Fruit fly (Drosophila melanogaster): ENCODE results near the gene CG12659.

The CG12659 gene

DNA sequence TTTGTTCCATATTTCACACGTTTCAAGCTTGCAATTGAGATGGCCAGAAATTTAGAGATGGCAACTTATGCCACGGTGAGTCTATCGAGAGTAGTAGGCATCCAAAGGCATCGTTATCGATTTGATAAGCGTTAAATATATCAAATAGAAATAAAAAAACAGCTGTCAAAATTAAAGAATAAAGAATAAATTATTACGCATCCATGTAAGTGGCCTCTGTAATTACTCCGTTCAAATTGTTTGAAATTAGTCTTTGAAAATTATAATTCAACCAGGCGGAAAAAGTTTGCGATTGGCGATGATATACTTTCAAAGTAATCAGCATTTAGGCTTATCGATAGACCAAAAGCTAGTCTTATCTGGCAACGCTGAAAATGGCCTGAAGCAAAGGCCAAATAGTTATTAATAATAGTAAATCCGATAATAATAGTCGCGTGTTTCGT, at the start of gene CG12659, which contains the start of gene Crag:
Gene CG12659 (minus strand): TSS at position 45 of the 443 bp plus-strand sequence.
Gene Crag (plus strand): TSS at position 347 of the 443 bp plus-strand sequence.
- TF ChIP-seq Dfd (GFP tag; optimal IDR thresholded peaks at IDR 0.05) (no peak), br (GFP tag; optimal IDR thresholded peaks at IDR 0.05) (no peak), HLH106 (tag; optimal IDR thresholded peaks at IDR 0.05) (peak; percentile 12), h (GFP tag; optimal IDR thresholded peaks at IDR 0.05) (no peak), ey (GFP tag; optimal IDR thresholded peaks at IDR 0.05) (no peak), fru (GFP tag; optimal IDR thresholded peaks at IDR 0.05) (peak; percentile 18), woc (GFP tag; optimal IDR thresholded peaks at IDR 0.05) (no peak), Jra (GFP tag; optimal IDR thresholded peaks at IDR 0.05) (peak; percentile 39), CG32264 (GFP tag; optimal IDR thresholded peaks at IDR 0.05) (no peak), foxo (GFP tag; optimal IDR thresholded peaks at IDR 0.05) (peak in 1 of 2 experiments; percentile 14), Hnf4 (GFP tag; optimal IDR thresholded peaks at IDR 0.05) (peak; percentile 45), tai (GFP tag; optimal IDR thresholded peaks at IDR 0.05) (no peak)

DNA sequence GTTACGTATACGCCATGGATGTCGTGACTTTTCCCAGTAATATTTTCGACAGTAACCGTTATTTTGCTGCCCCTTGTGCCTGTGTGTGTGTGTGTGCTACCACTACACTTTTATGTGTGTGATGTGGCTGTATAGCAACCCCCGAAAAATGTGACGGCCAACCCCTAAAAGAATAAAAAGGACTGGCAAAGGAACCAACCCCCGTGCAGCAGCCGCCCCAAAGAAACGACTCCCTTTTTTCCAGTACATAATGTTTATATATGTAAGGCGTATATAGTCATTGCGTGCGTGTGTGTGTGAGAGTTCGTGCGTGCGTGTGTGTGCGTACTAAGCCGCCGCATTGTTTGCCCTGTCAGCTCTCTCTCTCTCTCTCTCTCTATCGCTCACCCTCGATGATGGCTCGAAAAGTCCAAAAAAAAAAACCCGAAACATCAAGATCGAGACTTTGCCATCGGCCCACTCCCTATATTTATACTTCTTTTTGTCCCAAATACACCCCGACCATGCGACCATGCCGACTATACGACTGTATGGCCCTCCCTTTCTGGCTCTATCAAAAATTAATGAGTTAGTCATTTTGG, 49.2 kb upstream of the CG12659 start:
- TF ChIP-seq Dfd (GFP tag; optimal IDR thresholded peaks at IDR 0.05): peak; percentile 4
- no peak for TF ChIP-seq Hnf4 (GFP tag; optimal IDR thresholded peaks at IDR 0.05)

DNA sequence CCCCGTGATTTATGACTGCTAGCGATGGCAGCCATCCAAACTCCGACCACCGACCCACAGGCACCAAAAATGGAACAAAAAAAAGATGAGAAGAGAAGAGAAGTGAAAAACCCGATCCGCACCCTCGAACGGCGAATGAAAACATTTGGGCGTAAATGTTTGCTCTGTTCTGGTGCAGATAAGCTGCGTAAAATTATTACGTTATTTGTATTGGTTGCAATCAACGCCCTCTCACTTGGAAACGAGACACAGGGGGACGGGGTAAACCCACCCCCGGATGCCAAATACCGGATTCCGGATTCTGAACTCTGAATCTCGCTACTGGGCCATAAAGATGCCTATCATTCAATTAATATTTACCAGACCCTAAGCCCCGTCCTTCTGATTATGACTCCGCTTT, 45.5 kb upstream of the CG12659 start:
- TF ChIP-seq HLH106 (tag; optimal IDR thresholded peaks at IDR 0.05): no peak

DNA sequence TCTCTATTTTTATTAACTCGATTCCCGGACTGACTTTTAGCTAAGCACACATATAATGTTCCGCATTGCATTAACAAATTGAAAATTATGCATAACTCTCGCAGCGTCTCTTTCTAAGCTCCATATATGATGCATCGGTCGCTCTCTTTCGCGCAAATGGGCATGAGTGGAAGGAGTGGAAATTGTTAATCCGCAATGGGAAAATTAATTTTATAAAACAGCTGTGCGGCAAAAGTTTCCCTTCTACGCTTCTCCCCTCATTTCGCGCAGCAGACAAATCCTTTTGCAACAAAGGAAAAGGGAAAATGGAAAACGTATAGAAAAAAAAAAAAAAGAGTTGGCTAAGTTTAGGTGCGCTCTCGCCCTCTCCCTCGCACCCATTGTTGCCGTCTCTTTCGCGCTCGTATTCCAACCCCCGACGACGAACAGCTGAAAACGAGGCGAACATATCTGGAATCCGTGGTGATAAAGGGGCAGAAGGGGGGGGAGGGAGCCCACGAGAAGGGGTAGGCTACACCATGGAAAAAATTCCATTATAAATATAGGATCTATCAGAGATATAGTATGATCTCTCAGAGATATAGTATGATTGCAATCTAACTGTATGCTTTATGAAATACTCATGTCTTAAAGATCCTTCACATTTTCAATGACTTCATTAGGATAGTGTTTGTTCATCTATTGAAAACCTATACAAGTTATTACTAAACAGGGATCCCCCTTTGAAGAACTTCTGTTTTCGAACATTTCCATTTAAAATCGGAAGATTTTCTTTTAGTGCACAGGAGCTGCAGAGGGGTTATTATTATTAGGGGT, 44.8 kb upstream of the CG12659 start:
- TF ChIP-seq Sp1 (GFP tag; optimal IDR thresholded peaks at IDR 0.05) (no peak), foxo (GFP tag; optimal IDR thresholded peaks at IDR 0.05) (no peak)

DNA sequence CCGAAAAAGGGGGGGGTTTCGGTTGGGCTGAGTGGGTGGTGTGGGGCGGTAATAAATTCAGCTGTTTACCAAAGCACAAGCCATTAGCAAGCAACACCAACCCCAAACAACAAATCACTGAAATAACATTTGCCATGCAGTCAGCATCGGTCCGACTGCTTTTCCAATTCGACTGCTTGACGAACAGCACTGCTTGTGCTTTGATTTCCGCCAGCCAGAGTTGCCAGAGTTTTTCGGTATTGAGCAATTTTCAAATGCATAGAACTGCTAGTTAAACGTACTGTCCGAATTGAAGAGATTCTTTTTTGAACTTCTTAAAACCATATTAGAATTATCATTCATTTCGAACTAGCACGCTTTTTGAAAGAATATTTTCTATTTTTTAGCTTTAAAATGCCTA, 43.3 kb upstream of the CG12659 start:
- TF ChIP-seq brk (GFP tag; optimal IDR thresholded peaks at IDR 0.05) (no peak), CrebA (GFP tag; optimal IDR thresholded peaks at IDR 0.05; ENCODE audit: borderline replicate concordance) (no peak), lola (GFP tag; optimal IDR thresholded peaks at IDR 0.05) (no peak), jim (GFP tag; optimal IDR thresholded peaks at IDR 0.05) (no peak), dmrt93B (GFP tag; optimal IDR thresholded peaks at IDR 0.05) (no peak), pan (optimal IDR thresholded peaks at IDR 0.05) (no peak), Myc (optimal IDR thresholded peaks at IDR 0.05) (no peak)

DNA sequence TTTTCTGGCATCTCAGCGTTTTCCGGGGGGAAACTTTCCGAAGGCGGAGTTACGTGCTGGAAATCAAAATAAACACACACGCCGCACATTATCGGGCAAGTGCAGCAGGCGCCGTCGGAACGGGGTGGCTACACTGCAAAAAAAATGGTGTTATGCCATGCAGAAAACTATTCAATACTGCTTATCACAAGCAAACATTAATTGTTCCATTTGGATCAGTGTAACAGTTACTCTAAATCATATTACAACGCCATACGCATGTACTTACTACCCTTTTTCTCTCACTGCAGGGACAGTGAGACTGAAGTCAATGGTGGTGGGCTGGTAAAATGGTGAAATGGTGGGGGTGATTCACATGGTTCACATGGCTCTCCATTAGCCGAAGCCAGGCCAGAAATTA, 35.6 kb upstream of the CG12659 start:
- TF ChIP-seq fru (GFP tag; optimal IDR thresholded peaks at IDR 0.05) (peak; percentile 32), sv (GFP tag; optimal IDR thresholded peaks at IDR 0.05) (peak; percentile 16), tai (GFP tag; optimal IDR thresholded peaks at IDR 0.05) (no peak), foxo (GFP tag; optimal IDR thresholded peaks at IDR 0.05) (peak in 1 of 2 experiments; percentile 47), Hr78 (GFP tag; optimal IDR thresholded peaks at IDR 0.05) (no peak), pan (optimal IDR thresholded peaks at IDR 0.05) (no peak)

DNA sequence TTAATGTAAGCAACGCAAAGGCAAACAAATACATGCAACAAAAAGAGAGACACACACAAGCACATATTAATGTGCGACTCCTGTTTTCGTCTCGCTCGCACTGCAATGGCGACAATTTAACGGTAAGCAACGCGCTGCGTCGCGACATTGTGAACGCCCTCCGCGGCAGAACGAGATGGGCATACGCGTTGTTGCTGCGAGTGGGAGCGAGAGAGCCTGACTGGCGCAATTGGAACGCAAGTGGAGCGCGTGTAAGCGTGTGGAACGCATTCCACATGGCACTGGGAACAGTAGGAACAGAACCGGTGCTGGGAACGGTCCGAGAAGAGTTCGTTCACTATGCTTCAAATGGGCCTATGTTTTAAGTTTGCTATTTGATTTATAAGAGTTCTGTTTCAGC, 33.3 kb upstream of the CG12659 start:
- TF ChIP-seq Dif (GFP tag; optimal IDR thresholded peaks at IDR 0.05; ENCODE audit: partially characterized antibody): peak; percentile 42
- peak; percentile 55 for TF ChIP-seq psq (GFP tag; optimal IDR thresholded peaks at IDR 0.05)
- peak; percentile 66 for TF ChIP-seq Myc (optimal IDR thresholded peaks at IDR 0.05)
- TF ChIP-seq CG32264 (GFP tag; optimal IDR thresholded peaks at IDR 0.05): no peak
- peak; percentile 40 for TF ChIP-seq N (GFP tag; optimal IDR thresholded peaks at IDR 0.05)

DNA sequence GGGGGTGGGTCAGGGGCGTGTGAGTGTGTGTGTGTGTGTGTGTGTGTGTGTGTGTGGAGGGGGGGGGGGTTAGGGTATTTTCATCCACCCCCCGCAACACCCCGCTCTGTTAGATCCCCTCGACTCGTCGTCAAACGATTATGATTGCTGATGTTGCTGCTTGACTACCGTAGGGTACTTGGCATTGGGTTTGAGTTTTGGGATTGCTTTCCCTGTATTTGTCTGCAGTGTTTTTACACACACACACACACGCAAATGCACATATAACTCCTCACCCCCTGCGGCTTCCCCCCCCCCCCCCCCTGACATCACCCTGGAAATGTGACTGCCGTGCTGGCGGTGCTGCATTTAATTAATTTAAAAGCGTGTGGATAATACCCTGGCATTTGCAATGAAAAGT, 30.9 kb upstream of the CG12659 start:
- peak; percentile 67 for TF ChIP-seq Dfd (GFP tag; optimal IDR thresholded peaks at IDR 0.05)
- no peak for TF ChIP-seq woc (GFP tag; optimal IDR thresholded peaks at IDR 0.05)
